Worm (Caenorhabditis elegans): Measurements from ENCODE around the gene elli-1.

DNA sequence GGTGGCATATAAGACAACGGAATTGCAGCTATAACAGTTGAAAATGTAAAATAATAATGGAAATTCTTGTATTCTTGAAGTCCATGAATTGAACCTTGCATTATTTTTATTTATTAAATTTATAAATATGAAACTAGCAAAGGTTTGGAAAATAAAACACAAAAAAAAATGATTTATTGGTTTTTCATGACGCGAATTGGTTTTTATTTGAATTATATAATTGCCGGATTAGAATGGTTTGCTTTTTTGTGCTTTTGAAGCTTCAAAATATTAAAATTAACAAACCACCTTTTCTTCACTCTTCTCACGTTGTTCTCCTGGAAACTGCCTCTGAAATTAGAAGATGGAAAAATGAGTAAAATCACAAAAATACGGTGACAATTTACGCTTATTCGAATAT is 35.5 kb upstream of the elli-1 start, which contains the start of gene sru-35:
- TF ChIP-seq flt-1 (GFP tag; IDR thresholded peaks at IDR 0.05) (no peak), cog-1 (tag; optimal IDR thresholded peaks at IDR 0.05) (no peak), med-1 (GFP tag; optimal IDR thresholded peaks at IDR 0.05; ENCODE audit: insufficient read depth) (no peak), T22C8.4 (GFP tag; IDR thresholded peaks at IDR 0.05) (no peak), ztf-29 (GFP tag; IDR thresholded peaks at IDR 0.05) (no peak)
